Fruit fly (Drosophila melanogaster) whole organism: ENCODE data around the gene Caper.

Experiments used
- CG8478 ChIP-seq: fragments of >200 bp; optimal IDR thresholded peaks from 2 replicates; lab custom pipeline; 2018; ENCODE audit warnings: inconsistent platforms
- psq ChIP-seq: fragments of >200 bp; optimal IDR thresholded peaks from 2 replicates; lab custom pipeline; 2017
- usp ChIP-seq: fragments of >200 bp; optimal IDR thresholded peaks from 2 replicates; lab custom pipeline; 2017; ENCODE audit warnings: missing biosample characterization, missing genetic modification characterization, mixed read lengths

DNA sequence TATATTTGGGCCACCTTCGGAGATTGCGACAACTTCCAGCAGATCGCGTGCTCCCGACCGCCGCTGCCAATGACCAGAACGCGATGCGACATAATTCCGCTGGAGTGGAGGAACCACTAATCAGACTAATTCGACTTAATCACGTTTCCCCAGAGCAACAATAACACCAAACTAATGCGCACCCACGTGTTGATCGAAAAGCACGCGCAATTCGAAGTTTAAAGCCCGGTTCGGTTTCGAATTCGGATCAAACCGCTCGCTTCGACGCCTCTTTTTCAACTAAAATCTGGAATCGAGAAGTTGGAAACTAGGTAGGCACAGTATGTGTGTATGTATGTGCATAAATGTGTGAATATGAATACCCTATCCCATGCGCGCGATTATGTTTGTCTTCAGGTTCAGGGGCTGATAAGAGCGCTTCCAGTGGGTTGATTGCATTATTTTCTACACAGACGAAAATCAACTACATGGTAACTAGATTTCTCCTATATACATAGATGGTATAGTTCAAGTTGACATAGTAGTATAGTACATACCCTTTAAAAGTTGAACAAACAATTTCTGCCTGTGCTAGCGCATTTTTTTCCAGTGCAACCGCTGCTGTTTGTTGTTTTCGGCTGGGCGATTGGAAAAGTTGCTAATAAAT, 8.8 kb upstream of the Caper start, which contains the start of gene Gart:
- TF ChIP-seq usp (GFP tag; lab: Kevin White, UChicago) (no peak), psq (lab: Kevin White, UChicago) (no peak), CG8478 (no peak)
